Worm (Caenorhabditis elegans) whole organism, L4 larva: Measurements from ENCODE around the gene slcf-1.

Source experiments
- ctbp-1 ChIP-seq: fragments of 200-800 bp; sonication (Bioruptor generic); IDR thresholded peaks from 2 replicates; pipeline ENCODE4 v1.3.6; 2022; ENCODE audit warnings: missing genetic modification reagents, missing genetic modification characterization, missing compliant biosample characterization
- pha-4 ChIP-seq, 2 experiments: fragments of 150-350 bp in 1 of 2; fragments of 200-800 bp in 1 of 2; sonication (Bioruptor generic) in 1 of 2; IDR thresholded peaks in 1 of 2; optimal IDR thresholded peaks in 1 of 2; 2 replicates each; pipeline versions ENCODE4 v1.3.6 to Lab custom; 2014 to 2022; ENCODE audit warnings: missing genetic modification characterization in 2 of 2, missing genetic modification reagents in 2 of 2, missing biosample characterization in 1 of 2, missing compliant biosample characterization in 1 of 2

DNA sequence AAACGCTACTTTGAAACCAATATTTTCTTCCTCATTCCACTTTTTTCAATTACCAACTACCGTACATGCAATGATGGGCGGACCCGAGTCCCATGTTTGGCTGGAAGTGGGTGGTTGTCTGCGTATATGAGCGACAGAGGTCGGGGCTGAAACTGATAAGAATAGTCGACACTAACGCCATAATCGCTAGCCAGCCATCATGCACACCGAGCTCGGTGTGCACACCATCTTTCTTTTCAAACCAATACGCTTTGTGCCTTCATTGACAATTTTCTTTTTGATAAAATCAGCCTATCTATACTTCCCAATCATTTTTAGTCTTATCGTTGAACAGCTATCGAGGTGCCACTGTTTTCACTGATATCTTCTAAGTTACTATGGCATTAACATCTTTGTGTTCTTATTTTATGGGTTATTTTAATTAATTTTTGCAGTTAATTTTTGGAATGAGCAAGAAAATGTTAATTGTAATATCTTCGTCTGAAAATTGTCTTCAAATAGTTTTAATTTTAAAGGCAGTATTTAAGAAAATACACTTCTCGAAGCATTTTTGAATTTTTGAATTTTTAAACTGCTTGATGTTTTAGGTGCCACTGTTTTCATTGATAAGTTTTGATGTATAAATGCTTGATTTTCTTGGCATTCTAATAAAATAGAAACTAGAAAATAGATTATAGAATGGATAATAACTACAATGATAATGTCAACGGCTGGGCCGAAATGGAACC, 48.4 kb upstream of the slcf-1 start, which contains the start of gene elt-2:
- TF ChIP-seq pha-4 (GFP tag; IDR thresholded peaks at IDR 0.05; lab: Robert Waterston, UW) (no peak), pha-4 (tag; optimal IDR thresholded peaks at IDR 0.05; lab: Kevin White, UChicago) (no peak), ctbp-1 (GFP tag; lab: Robert Waterston, UW) (no peak)
